Worm (Caenorhabditis elegans) whole organism, L1 larva: Measurements from ENCODE around the gene nipi-4.

Source experiments
- C04F5.9 ChIP-seq: sonication (generic microtip); optimal IDR thresholded peaks from 2 replicates; lab custom pipeline; 2016; ENCODE audit warnings: missing genetic modification characterization, missing compliant biosample characterization
- ama-1 ChIP-seq: fragments of 150-350 bp; optimal IDR thresholded peaks from 2 replicates; lab custom pipeline; 2014
- ceh-8 ChIP-seq: fragments of 200-800 bp; sonication (Bioruptor generic); optimal IDR thresholded peaks from 2 replicates; lab custom pipeline; 2018; ENCODE audit warnings: mild to moderate bottlenecking, missing genetic modification characterization, moderate library complexity, missing compliant biosample characterization
- ceh-90 ChIP-seq: sonication (generic microtip); optimal IDR thresholded peaks from 2 replicates; lab custom pipeline; 2016; ENCODE audit warnings: missing genetic modification characterization, missing compliant biosample characterization
- fkh-4 ChIP-seq: sonication (generic microtip); optimal IDR thresholded peaks from 2 replicates; lab custom pipeline; 2016; ENCODE audit warnings: missing compliant biosample characterization, missing genetic modification characterization, borderline replicate concordance
- lin-13 ChIP-seq: fragments of 150-350 bp; optimal IDR thresholded peaks from 2 replicates; lab custom pipeline; 2014; ENCODE audit warnings: missing biosample characterization, missing genetic modification reagents, missing genetic modification characterization
- nhr-76 ChIP-seq: sonication (generic microtip); optimal IDR thresholded peaks from 2 replicates; lab custom pipeline; 2017; ENCODE audit warnings: missing biosample characterization, missing genetic modification characterization
- sox-4 ChIP-seq: sonication (generic microtip); optimal IDR thresholded peaks from 2 replicates; lab custom pipeline; 2016; ENCODE audit warnings: missing genetic modification characterization, missing compliant biosample characterization
- tbx-2 ChIP-seq: sonication (generic microtip); optimal IDR thresholded peaks from 2 replicates; lab custom pipeline; 2016; ENCODE audit warnings: missing genetic modification characterization, missing compliant biosample characterization
- ztf-4 ChIP-seq: fragments of 150-350 bp; optimal IDR thresholded peaks from 2 replicates; lab custom pipeline; 2014; ENCODE audit warnings: missing biosample characterization, missing genetic modification characterization

DNA sequence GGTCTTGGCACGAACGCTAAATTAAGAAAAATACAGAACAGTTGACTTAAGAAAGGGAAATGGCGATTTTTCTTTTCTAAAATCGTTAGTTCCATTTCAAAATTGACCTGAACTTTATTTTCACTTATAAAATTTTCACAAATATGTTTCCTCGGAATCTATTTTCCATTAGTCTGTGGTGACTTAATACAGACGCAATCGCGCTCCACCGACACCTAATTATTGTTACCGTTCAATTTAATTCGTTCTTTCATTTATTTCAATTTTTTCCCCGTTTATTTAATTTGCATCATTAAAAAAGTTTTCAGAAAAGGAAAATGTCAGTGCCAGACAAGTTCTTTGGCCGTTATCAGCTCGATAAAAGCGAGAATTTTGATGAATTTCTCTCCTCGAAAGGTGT, 50.3 kb downstream of the nipi-4 start, which contains the start of gene lbp-4:
- no peak for TF ChIP-seq nhr-76
- TF ChIP-seq lin-13 (GFP tag; lab: Kevin White, UChicago) = peak; percentile 20
- no peak for TF ChIP-seq fkh-4 (tag; lab: Kevin White, UChicago)
- no peak for TF ChIP-seq ceh-90 (tag; lab: Kevin White, UChicago)
- no peak for TF ChIP-seq ceh-8 (GFP tag; lab: Kevin White, UChicago)
- no peak for TF ChIP-seq ztf-4 (tag; lab: Kevin White, UChicago)
- peak; percentile 15 for TF ChIP-seq tbx-2 (tag; lab: Kevin White, UChicago)
- no peak for TF ChIP-seq C04F5.9
- TF ChIP-seq ama-1 = no peak
- TF ChIP-seq sox-4 (tag; lab: Kevin White, UChicago) = no peak
